Worm (Caenorhabditis elegans): ENCODE results near the gene bir-2.

- TF ChIP-seq nhr-23 (tag; optimal IDR thresholded peaks at IDR 0.05) (no peak), fkh-10 (GFP tag; optimal IDR thresholded peaks at IDR 0.05) (no peak), aly-2 (tag; optimal IDR thresholded peaks at IDR 0.05) (no peak), lin-39 (tag; optimal IDR thresholded peaks at IDR 0.05) (no peak), elt-2 (tag; optimal IDR thresholded peaks at IDR 0.05) (no peak), lin-15B (tag; optimal IDR thresholded peaks at IDR 0.05) (no peak), nhr-76 (tag; optimal IDR thresholded peaks at IDR 0.05) (no peak), R02D3.7 (tag; optimal IDR thresholded peaks at IDR 0.05) (no peak), pha-4 (tag; optimal IDR thresholded peaks at IDR 0.05) (no peak), nhr-237 (tag; optimal IDR thresholded peaks at IDR 0.05) (no peak)
These were observed 12.4 kb upstream of the bir-2 start, which contains the start of gene C56A3.6 for ce11 chrV:13556297-13556696.

All from whole organism, L3 larva.